Fruit fly (Drosophila melanogaster): ENCODE data around the gene Sf3a2.
A peak's percentile ranks its signal among the peaks of the same experiment; 100 is the strongest.

Gene Sf3a2

DNA sequence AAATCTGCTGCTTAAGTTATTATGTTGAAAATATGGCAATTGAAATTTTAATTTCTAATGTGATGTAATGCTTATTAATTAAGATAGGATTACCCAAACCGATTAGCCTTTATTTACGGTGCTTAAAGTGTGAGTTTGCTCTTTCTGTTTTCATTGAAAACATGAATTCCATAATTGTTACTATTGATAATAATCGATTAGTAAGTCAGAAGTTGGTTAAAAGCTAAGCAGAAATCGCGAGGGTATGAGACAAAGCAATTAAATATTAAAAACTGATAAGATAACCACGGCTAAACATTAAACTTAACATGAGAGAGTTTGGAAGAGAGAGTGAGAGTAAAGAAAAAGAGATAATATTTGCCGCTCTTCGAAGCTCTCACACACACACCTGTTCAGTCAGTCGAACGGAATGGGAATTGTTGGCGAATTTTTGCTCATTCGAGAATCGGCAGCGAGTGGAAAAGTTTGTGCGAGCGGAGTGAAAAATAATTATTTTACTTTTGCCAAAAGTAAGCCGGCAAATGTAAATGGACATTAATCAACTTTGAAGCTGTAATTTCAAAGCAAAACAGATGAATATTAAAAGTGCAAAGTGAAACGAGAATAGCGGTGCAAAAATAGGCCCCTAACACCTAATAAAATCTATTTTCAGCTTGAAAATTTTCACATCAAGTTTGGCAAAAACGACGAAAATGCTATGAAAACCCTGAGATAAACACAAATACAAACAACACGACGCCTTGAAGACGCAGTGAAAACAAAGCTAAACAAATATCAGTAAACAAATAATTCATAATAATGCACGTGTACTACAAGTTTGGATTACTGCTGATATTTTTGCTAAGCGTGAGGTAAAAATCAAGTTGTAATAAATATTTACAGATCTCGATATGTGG, 22.8 kb downstream of the Sf3a2 start:
- TF ChIP-seq Hr96 (GFP tag; optimal IDR thresholded peaks at IDR 0.05) = no peak
- TF ChIP-seq cnc (optimal IDR thresholded peaks at IDR 0.05) = no peak
- peak; percentile 74 for TF ChIP-seq kay (GFP tag; ENCODE audit: borderline replicate concordance)
- TF ChIP-seq toe (GFP tag; optimal IDR thresholded peaks at IDR 0.05) = no peak
- no peak for TF ChIP-seq Mnt (GFP tag; optimal IDR thresholded peaks at IDR 0.05)
- no peak for TF ChIP-seq CG5204 (GFP tag; optimal IDR thresholded peaks at IDR 0.05)

- TF ChIP-seq ovo (GFP tag; optimal IDR thresholded peaks at IDR 0.05) (no peak), kay (GFP tag; ENCODE audit: borderline replicate concordance) (peak; percentile 91), CG12768 (GFP tag; optimal IDR thresholded peaks at IDR 0.05) (peak; percentile 55), cic (GFP tag; optimal IDR thresholded peaks at IDR 0.05) (peak; percentile 48), CG1620 (GFP tag; optimal IDR thresholded peaks at IDR 0.05) (no peak), tj (GFP tag; optimal IDR thresholded peaks at IDR 0.05) (peak; percentile 83), Hr96 (GFP tag; optimal IDR thresholded peaks at IDR 0.05) (no peak), pad (GFP tag; optimal IDR thresholded peaks at IDR 0.05) (no peak), cnc (optimal IDR thresholded peaks at IDR 0.05) (peak; percentile 80 to 82), Mnt (GFP tag; optimal IDR thresholded peaks at IDR 0.05) (peak; percentile 34), CG11617 (GFP tag; optimal IDR thresholded peaks at IDR 0.05) (no peak), CG7101 (tag; optimal IDR thresholded peaks at IDR 0.05) (no peak), bab1 (GFP tag; optimal IDR thresholded peaks at IDR 0.05) (peak; percentile 20)
These were observed 23.9 kb downstream of the Sf3a2 start, which contains the start of gene CG42709 for dm6 chr3L:12789875-12790373. TSS of gene CG42709 (plus strand) at chr3L:12790192.

DNA sequence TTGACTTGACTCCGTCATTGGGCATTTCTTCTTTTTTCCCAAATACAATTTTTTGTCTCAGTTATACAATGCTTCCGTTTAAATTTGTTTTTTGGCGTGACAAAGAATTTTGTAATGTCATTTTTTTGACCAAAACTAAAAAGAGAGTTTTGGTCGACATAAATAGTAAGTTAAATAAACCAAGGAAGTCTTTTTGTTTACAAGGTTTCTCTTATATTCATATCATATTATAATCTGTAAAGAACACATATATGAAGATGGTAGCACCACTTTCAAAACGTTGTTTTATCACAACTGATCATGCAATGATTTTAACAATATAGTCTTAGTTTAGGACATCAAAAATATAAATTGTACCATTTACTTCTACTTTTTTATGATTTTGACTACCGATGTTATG, 32.8 kb downstream of the Sf3a2 start, which contains the start of the genes CG10969 and CG17666:
Gene CG10969 (minus strand): TSS at position 101 of the 400 bp plus-strand sequence.
Gene CG17666 (plus strand): TSS at position 329 of the 400 bp plus-strand sequence.
- TF ChIP-seq pad (GFP tag; optimal IDR thresholded peaks at IDR 0.05) = no peak
- no peak for TF ChIP-seq CG5204 (GFP tag; optimal IDR thresholded peaks at IDR 0.05)
- no peak for TF ChIP-seq cic (GFP tag; optimal IDR thresholded peaks at IDR 0.05)
- TF ChIP-seq Mnt (GFP tag; optimal IDR thresholded peaks at IDR 0.05) = no peak
- TF ChIP-seq CG7101 (tag; optimal IDR thresholded peaks at IDR 0.05) = no peak
- TF ChIP-seq tj (GFP tag; optimal IDR thresholded peaks at IDR 0.05) = no peak
- no peak for TF ChIP-seq kay (GFP tag; ENCODE audit: borderline replicate concordance)
- TF ChIP-seq CG12768 (GFP tag; optimal IDR thresholded peaks at IDR 0.05) = no peak
- no peak for TF ChIP-seq ovo (GFP tag; optimal IDR thresholded peaks at IDR 0.05)
- no peak for TF ChIP-seq Clk (GFP tag; optimal IDR thresholded peaks at IDR 0.05)
- TF ChIP-seq CG11617 (GFP tag; optimal IDR thresholded peaks at IDR 0.05) = no peak
- no peak for TF ChIP-seq CG7045 (GFP tag; optimal IDR thresholded peaks at IDR 0.05)

dm6 chr3L:12778616-12779015, 35.2 kb downstream of the Sf3a2 start, which contains the start of gene CG32106:
TSS of gene CG32106 (minus strand) at chr3L:12778716.
- TF ChIP-seq CG12768 (GFP tag; optimal IDR thresholded peaks at IDR 0.05) (no peak), CG5204 (GFP tag; optimal IDR thresholded peaks at IDR 0.05) (no peak), CG7045 (GFP tag; optimal IDR thresholded peaks at IDR 0.05) (no peak), CG7101 (tag; optimal IDR thresholded peaks at IDR 0.05) (no peak), cnc (optimal IDR thresholded peaks at IDR 0.05) (no peak), tj (GFP tag; optimal IDR thresholded peaks at IDR 0.05) (no peak), CG11617 (GFP tag; optimal IDR thresholded peaks at IDR 0.05) (no peak), CG14711 (tag; optimal IDR thresholded peaks at IDR 0.05) (no peak), toe (GFP tag; optimal IDR thresholded peaks at IDR 0.05) (no peak), Crg-1 (GFP tag; optimal IDR thresholded peaks at IDR 0.05) (no peak), Clk (GFP tag; optimal IDR thresholded peaks at IDR 0.05) (no peak), kay (GFP tag; ENCODE audit: borderline replicate concordance) (no peak), bab1 (GFP tag; optimal IDR thresholded peaks at IDR 0.05) (no peak), ovo (GFP tag; optimal IDR thresholded peaks at IDR 0.05) (no peak), CG1620 (GFP tag; optimal IDR thresholded peaks at IDR 0.05) (no peak)

DNA sequence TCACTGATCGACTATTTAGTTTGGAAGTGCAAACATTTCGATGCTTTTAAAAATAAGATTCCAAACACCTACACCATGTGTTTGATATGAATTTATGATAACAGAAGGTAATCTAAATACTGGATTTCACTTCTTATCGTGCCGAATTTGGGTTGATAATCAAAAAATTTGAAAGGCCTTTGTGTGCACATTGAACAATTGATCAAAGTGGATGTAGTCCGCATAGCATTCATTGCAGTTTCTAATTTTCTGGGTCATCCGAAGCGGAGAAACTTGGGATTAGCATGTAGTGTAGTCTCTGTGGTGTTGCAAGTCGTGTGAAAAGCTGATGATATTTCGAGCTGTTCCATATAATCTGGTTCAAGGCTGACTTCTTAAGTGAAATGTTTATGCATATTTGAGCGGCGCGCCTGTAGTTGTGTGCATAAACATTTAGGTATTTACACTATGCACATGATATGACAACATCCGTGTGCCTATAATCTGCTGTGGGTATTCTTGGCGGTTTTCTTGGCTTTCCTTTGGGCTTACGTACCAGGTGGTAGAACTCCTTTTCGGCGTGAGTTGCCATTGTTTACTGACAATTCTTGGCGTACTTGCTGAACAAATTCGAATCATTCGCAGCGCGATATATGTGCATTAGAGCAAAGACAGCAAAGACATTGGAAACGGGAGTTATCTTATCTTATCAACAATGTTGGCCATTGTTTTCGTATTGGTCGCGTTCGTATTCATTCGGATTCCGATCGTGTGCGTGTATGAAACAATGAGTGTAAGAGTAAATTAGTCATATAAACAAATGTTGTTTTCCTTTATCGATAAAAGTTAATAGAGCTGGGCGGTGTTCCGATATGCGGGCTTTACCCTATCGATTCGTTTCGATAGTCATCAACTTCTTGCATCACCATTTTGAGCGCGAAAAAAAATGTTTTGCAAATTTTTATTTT, 40.8 kb downstream of the Sf3a2 start, which contains the start of gene Hip1:
Gene Hip1 (minus strand): TSS at position 834 of the 947 bp plus-strand sequence.
- TF ChIP-seq CG12768 (GFP tag; optimal IDR thresholded peaks at IDR 0.05) (peak; percentile 17), Mnt (GFP tag; optimal IDR thresholded peaks at IDR 0.05) (peak; percentile 54), tj (GFP tag; optimal IDR thresholded peaks at IDR 0.05) (no peak), Crg-1 (GFP tag; optimal IDR thresholded peaks at IDR 0.05) (no peak), CG5204 (GFP tag; optimal IDR thresholded peaks at IDR 0.05) (no peak), cic (GFP tag; optimal IDR thresholded peaks at IDR 0.05) (peak; percentile 76), Clk (GFP tag; optimal IDR thresholded peaks at IDR 0.05) (no peak), bab1 (GFP tag; optimal IDR thresholded peaks at IDR 0.05) (peak; percentile 43), kay (GFP tag; ENCODE audit: borderline replicate concordance) (peak; percentile 99), cnc (optimal IDR thresholded peaks at IDR 0.05) (no peak), CG1620 (GFP tag; optimal IDR thresholded peaks at IDR 0.05) (no peak), ovo (GFP tag; optimal IDR thresholded peaks at IDR 0.05) (no peak), CG7101 (tag; optimal IDR thresholded peaks at IDR 0.05) (no peak), toe (GFP tag; optimal IDR thresholded peaks at IDR 0.05) (peak; percentile 27), CG7045 (GFP tag; optimal IDR thresholded peaks at IDR 0.05) (no peak), Hr96 (GFP tag; optimal IDR thresholded peaks at IDR 0.05) (no peak), CG14711 (tag; optimal IDR thresholded peaks at IDR 0.05) (no peak), pad (GFP tag; optimal IDR thresholded peaks at IDR 0.05) (no peak), CG11617 (GFP tag; optimal IDR thresholded peaks at IDR 0.05) (no peak), CG33017 (tag; optimal IDR thresholded peaks at IDR 0.05) (peak; percentile 20)

All from whole organism, adult.